Fruit fly (Drosophila melanogaster): ENCODE measurements around the gene CG42327.

Gene CG42327

dm6 chr3R:11689900-11690299, 34.0 kb downstream of the CG42327 start, which contains the start of gene CG6908 (continued):
- TF ChIP-seq Hr78 (GFP tag; optimal IDR thresholded peaks at IDR 0.05) (no peak), Dek (tag; optimal IDR thresholded peaks at IDR 0.05) (no peak), CG34376 (GFP tag; optimal IDR thresholded peaks at IDR 0.05) (peak; percentile 46), gro (GFP tag; optimal IDR thresholded peaks at IDR 0.05) (no peak), Eip74EF (GFP tag; optimal IDR thresholded peaks at IDR 0.05) (no peak), Mes4 (GFP tag; optimal IDR thresholded peaks at IDR 0.05) (no peak), E2f1 (GFP tag; IDR thresholded peaks at IDR 0.05) (no peak), E2f2 (GFP tag; IDR thresholded peaks at IDR 0.05) (no peak), H2.0 (GFP tag; IDR thresholded peaks at IDR 0.05) (no peak), ci (GFP tag; IDR thresholded peaks at IDR 0.05) (peak; percentile 39; the same call in 2 of the 3 replicates), Dll (GFP tag; IDR thresholded peaks at IDR 0.05; ENCODE audit: partially characterized antibody) (no peak), Neu2 (GFP tag; optimal IDR thresholded peaks at IDR 0.05; ENCODE audit: borderline replicate concordance) (no peak), corto (GFP tag; optimal IDR thresholded peaks at IDR 0.05) (no peak), BEAF-32 (GFP tag; optimal IDR thresholded peaks at IDR 0.05) (no peak), CG1602 (GFP tag; optimal IDR thresholded peaks at IDR 0.05) (no peak), lab (GFP tag; optimal IDR thresholded peaks at IDR 0.05) (no peak), CG9932 (GFP tag; IDR thresholded peaks at IDR 0.05) (no peak), Doc3 (GFP tag; IDR thresholded peaks at IDR 0.05; ENCODE audit: partially characterized antibody) (no peak), Rx (GFP tag; IDR thresholded peaks at IDR 0.05) (no peak), CG32767 (GFP tag; IDR thresholded peaks at IDR 0.05) (no peak), CG30403 (GFP tag; optimal IDR thresholded peaks at IDR 0.05) (no peak), CG1529 (GFP tag; optimal IDR thresholded peaks at IDR 0.05) (no peak), p53 (GFP tag; optimal IDR thresholded peaks at IDR 0.05) (no peak), kah (GFP tag; optimal IDR thresholded peaks at IDR 0.05) (no peak), eve (GFP tag; optimal IDR thresholded peaks at IDR 0.05) (no peak), CG1832 (GFP tag; optimal IDR thresholded peaks at IDR 0.05) (no peak), sr (GFP tag; IDR thresholded peaks at IDR 0.05) (no peak), CG17361 (GFP tag; IDR thresholded peaks at IDR 0.05) (no peak), slp2 (GFP tag; optimal IDR thresholded peaks at IDR 0.05) (no peak), Fer1 (GFP tag; optimal IDR thresholded peaks at IDR 0.05) (no peak), zfh1 (GFP tag; IDR thresholded peaks at IDR 0.05) (no peak), CG6272 (GFP tag; IDR thresholded peaks at IDR 0.05) (no peak), sd (tag; optimal IDR thresholded peaks at IDR 0.05) (peak; percentile 34), ttk (GFP tag; IDR thresholded peaks at IDR 0.05) (no peak), CG6854 (GFP tag; optimal IDR thresholded peaks at IDR 0.05) (no peak), sima (GFP tag; optimal IDR thresholded peaks at IDR 0.05) (no peak), lilli (GFP tag; optimal IDR thresholded peaks at IDR 0.05) (no peak), Hsf (GFP tag; optimal IDR thresholded peaks at IDR 0.05) (no peak), CG8290 (GFP tag; optimal IDR thresholded peaks at IDR 0.05) (no peak), CG8290 (tag; optimal IDR thresholded peaks at IDR 0.05) (peak in 1 of 2 experiments; percentile 7), CG9727 (GFP tag; optimal IDR thresholded peaks at IDR 0.05) (no peak), lov (optimal IDR thresholded peaks at IDR 0.05) (no peak), lov (GFP tag; IDR thresholded peaks at IDR 0.05) (no peak), TFAM (GFP tag; optimal IDR thresholded peaks at IDR 0.05) (no peak), trh (GFP tag; optimal IDR thresholded peaks at IDR 0.05) (no peak), CG12659 (GFP tag; optimal IDR thresholded peaks at IDR 0.05) (no peak), CG18599 (GFP tag; optimal IDR thresholded peaks at IDR 0.05) (peak; percentile 10), Chrac-16 (GFP tag; optimal IDR thresholded peaks at IDR 0.05) (no peak), ftz-f1 (GFP tag; optimal IDR thresholded peaks at IDR 0.05) (peak; percentile 1), hkb (optimal IDR thresholded peaks at IDR 0.05) (no peak), hkb (GFP tag; IDR thresholded peaks at IDR 0.05) (no peak), HHEX (GFP tag; optimal IDR thresholded peaks at IDR 0.05) (no peak), CG1233 (GFP tag; optimal IDR thresholded peaks at IDR 0.05) (no peak)
